Worm (Caenorhabditis elegans) whole organism, L4/young adult: Measurements from ENCODE around the gene str-69.

ENCODE experiments used
- W03F9.2 ChIP-seq: fragments of 150-350 bp; optimal IDR thresholded peaks from 2 replicates; lab custom pipeline; 2014; ENCODE audit warnings: missing biosample characterization, missing genetic modification characterization
- dao-5 ChIP-seq: sonication (generic microtip); optimal IDR thresholded peaks from 2 replicates; lab custom pipeline; 2016; ENCODE audit warnings: missing genotype, missing genetic modification characterization, moderate library complexity, missing compliant biosample characterization
- him-1 ChIP-seq: sonication (generic microtip); optimal IDR thresholded peaks from 2 replicates; lab custom pipeline; 2016; ENCODE audit warnings: missing genotype, missing genetic modification reagents, missing genetic modification characterization, missing compliant biosample characterization

- TF ChIP-seq dao-5 (tag; lab: Kevin White, UChicago) (no peak), him-1 (tag; lab: Kevin White, UChicago) (no peak), W03F9.2 (no peak)
Measured at ce11 chrV:3121743-3122142, 16.0 kb upstream of the str-69 start, which contains the start of gene srt-56.
